Fruit fly (Drosophila melanogaster): ENCODE measurements around the gene CG33346.

dm6 chr3R:28650380-28650779 is 18.7 kb upstream of the CG33346 start, which contains the start of gene CG31050:
- TF ChIP-seq psq (optimal IDR thresholded peaks at IDR 0.05): no peak
- TF ChIP-seq insv (optimal IDR thresholded peaks at IDR 0.05): no peak
- no peak for TF ChIP-seq h (optimal IDR thresholded peaks at IDR 0.05)
- no peak for TF ChIP-seq ttk (optimal IDR thresholded peaks at IDR 0.05)
- no peak for TF ChIP-seq Sin3A (optimal IDR thresholded peaks at IDR 0.05)
